Worm (Caenorhabditis elegans): ENCODE data around the gene fbxb-34.

The fbxb-34 gene

DNA sequence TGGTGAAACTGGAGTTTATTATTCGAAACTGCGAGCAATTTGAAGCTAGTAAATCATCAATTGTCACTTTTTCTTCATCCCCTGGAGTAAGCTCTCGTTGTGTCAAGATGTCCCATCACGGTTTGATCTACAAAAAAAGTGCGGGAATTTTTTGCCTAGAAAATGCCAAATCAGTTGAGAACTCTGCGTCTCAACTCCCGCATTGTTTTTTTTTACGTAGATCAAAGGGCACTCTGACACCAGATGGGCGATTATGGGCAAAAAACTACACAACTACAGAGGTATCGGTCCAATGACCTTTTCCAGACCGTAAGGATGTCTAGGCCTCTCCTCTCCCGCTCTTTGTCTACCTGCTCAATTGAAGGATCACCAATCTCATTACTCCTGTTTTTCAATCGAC lies at the start of gene fbxb-34:
Gene fbxb-34 (plus strand): TSS at position 301 of the 400 bp plus-strand sequence.
- no peak for TF ChIP-seq pha-4 (tag; optimal IDR thresholded peaks at IDR 0.05)
- no peak for TF ChIP-seq nhr-43 (tag; optimal IDR thresholded peaks at IDR 0.05; ENCODE audit: poor library complexity, severe bottlenecking)
- no peak for TF ChIP-seq fkh-2 (tag; optimal IDR thresholded peaks at IDR 0.05)
- no peak for TF ChIP-seq egl-5 (tag; optimal IDR thresholded peaks at IDR 0.05)
- no peak for TF ChIP-seq daf-12 (tag; optimal IDR thresholded peaks at IDR 0.05)
- TF ChIP-seq nhr-25 (tag; optimal IDR thresholded peaks at IDR 0.05), result no peak
- TF ChIP-seq skn-1 (tag; optimal IDR thresholded peaks at IDR 0.05), result no peak

DNA sequence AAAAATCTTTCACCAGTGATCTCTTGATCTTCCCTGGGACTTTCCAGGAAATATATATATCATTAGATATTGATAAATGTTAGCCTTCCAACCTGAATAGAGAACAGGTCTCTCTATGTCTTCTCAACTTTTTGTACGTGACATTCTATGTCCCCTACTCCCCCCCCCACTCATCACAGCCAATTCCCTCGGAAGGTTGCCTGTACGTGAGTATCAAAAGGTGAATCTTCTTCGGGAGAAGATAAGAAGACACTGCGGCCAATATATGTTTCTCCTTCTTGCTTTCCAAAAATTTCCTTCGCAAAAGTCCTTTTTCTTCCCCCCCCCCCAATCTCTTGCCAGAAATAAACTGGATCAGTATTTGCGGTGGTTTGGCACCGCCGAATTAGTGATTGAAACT lies 45.2 kb upstream of the fbxb-34 start:
- TF ChIP-seq pha-4 (tag; optimal IDR thresholded peaks at IDR 0.05) (no peak), nhr-43 (tag; optimal IDR thresholded peaks at IDR 0.05; ENCODE audit: poor library complexity, severe bottlenecking) (peak; percentile 58), elt-3 (tag; optimal IDR thresholded peaks at IDR 0.05) (peak in 1 of 3 experiments; percentile 8), nfya-1 (tag; optimal IDR thresholded peaks at IDR 0.05; ENCODE audit: insufficient read depth) (peak; percentile 6), ama-1 (optimal IDR thresholded peaks at IDR 0.05) (peak; percentile 9), nhr-23 (tag; optimal IDR thresholded peaks at IDR 0.05) (peak; percentile 60), unc-62 (GFP tag; optimal IDR thresholded peaks at IDR 0.05) (peak; percentile 5), aly-2 (tag; optimal IDR thresholded peaks at IDR 0.05) (no peak)

DNA sequence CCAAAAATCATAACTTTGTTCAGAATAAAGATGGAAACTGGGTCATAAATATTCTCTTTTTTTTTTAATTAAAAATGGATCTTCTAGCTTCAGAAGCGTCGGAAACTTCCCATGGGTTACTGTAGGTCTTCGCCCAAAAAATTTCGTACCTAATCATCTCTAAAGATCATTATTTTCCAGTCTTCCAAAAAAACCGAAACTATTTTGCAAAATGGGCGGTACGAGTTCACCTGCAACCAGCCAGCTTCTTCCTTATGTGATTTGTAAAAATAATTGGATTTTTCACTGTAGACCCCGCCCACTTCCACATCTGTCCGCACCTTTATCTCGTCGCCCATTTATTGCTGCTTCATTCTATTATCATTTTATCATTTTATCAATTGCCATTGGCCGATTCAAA lies 41.2 kb upstream of the fbxb-34 start, which contains the start of gene mlt-10:
Gene mlt-10 (plus strand): TSS at position 301 of the 400 bp plus-strand sequence.
- TF ChIP-seq nhr-237 (tag; optimal IDR thresholded peaks at IDR 0.05) (no peak), nhr-67 (tag; optimal IDR thresholded peaks at IDR 0.05) (no peak), aly-2 (tag; optimal IDR thresholded peaks at IDR 0.05) (no peak), lin-15B (tag; optimal IDR thresholded peaks at IDR 0.05) (no peak), egl-5 (tag; optimal IDR thresholded peaks at IDR 0.05) (no peak), fkh-2 (tag; optimal IDR thresholded peaks at IDR 0.05) (no peak), skn-1 (tag; optimal IDR thresholded peaks at IDR 0.05) (no peak), nhr-28 (tag; optimal IDR thresholded peaks at IDR 0.05) (no peak), ztf-11 (tag; optimal IDR thresholded peaks at IDR 0.05) (no peak), lin-39 (tag; optimal IDR thresholded peaks at IDR 0.05) (no peak), ztf-4 (tag; optimal IDR thresholded peaks at IDR 0.05) (no peak), egl-27 (tag; optimal IDR thresholded peaks at IDR 0.05) (no peak), ama-1 (optimal IDR thresholded peaks at IDR 0.05) (no peak), tbx-2 (tag; optimal IDR thresholded peaks at IDR 0.05) (no peak), ZK546.5 (tag; optimal IDR thresholded peaks at IDR 0.05) (no peak), mdl-1 (tag; optimal IDR thresholded peaks at IDR 0.05) (no peak), nfya-1 (tag; optimal IDR thresholded peaks at IDR 0.05; ENCODE audit: insufficient read depth) (no peak), unc-62 (GFP tag; optimal IDR thresholded peaks at IDR 0.05) (no peak)

DNA sequence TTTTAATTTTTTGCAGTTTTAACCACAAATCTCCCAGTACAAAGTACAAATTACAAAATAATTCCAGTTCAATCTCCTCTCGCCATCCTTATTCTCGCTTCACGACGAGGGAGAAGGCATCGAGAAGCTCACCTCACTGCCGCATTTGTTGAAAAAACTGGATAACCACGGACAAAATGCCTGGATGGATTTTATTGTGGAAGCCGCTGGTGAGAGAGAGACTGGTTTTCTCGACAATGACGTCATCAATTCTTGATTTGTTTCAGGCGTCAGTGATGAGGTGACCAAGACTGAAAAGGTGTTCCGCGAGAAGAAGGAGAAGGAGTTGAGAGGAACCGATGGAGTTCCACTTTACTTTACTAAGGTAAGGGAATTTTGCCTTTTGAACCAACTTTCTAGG lies 38.1 kb upstream of the fbxb-34 start:
- no peak for TF ChIP-seq daf-12 (tag; optimal IDR thresholded peaks at IDR 0.05)
- peak; percentile 74 for TF ChIP-seq nhr-43 (tag; optimal IDR thresholded peaks at IDR 0.05; ENCODE audit: poor library complexity, severe bottlenecking)

DNA sequence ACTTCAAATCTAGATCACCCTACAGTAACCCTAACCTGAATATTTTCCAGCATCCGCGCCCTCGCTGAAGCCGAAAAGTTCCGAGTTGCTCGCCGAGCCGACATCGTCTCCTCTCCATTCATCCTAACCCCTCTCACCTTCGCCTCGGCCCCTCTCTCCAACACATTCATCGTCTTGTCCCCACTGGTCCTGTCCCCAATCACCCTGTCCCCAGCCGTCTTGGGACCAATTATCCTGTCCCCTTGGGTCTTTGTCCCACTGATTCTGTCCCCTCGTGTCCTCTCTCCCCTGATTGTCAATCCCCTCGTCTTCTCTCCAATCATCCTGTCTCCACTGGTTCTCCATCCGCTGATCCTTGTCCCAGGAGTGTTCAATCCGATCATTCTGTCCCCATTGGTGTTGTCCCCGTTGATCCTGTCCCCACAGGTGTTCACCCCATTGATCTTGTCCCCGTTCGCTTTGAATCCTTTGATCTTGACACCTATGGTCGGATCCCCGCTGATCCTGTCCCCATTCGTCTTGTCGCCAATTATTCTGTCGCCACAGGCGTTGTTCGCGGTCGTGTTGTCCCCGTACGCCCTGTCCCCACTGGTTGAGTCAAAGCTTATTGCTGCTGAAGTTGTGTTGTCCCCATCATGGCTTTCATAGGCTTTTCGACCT lies 36.3 kb upstream of the fbxb-34 start, which contains the start of gene lips-7:
Gene lips-7 (plus strand): TSS at position 610 of the 660 bp plus-strand sequence.
- TF ChIP-seq lsy-12 (tag; optimal IDR thresholded peaks at IDR 0.05) (peak; percentile 40), nhr-77 (tag; optimal IDR thresholded peaks at IDR 0.05) (no peak)

DNA sequence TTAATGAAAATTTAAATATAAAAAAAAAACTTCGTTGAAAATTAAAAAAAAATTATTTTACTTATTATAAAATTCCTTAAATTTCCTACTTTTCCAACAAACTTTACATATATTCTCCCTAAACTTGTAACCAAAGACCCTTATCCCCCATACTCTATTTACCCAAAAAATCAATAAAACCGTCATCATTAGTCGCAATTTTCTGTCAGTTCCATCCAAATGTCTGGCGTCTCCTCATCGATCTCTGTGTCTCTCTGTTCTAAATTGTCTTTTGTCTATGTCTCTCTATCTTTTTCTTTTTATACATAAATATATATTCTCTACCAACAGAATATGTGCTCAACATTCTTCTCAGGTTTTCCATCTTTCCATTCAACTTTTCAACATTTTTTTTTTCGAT lies 32.3 kb upstream of the fbxb-34 start:
- TF ChIP-seq ceh-28 (tag; optimal IDR thresholded peaks at IDR 0.05) (peak; percentile 67), pha-4 (tag; optimal IDR thresholded peaks at IDR 0.05) (peak; percentile 44), nhr-23 (tag; optimal IDR thresholded peaks at IDR 0.05) (no peak), hmg-11 (tag; optimal IDR thresholded peaks at IDR 0.05) (peak; percentile 30)

DNA sequence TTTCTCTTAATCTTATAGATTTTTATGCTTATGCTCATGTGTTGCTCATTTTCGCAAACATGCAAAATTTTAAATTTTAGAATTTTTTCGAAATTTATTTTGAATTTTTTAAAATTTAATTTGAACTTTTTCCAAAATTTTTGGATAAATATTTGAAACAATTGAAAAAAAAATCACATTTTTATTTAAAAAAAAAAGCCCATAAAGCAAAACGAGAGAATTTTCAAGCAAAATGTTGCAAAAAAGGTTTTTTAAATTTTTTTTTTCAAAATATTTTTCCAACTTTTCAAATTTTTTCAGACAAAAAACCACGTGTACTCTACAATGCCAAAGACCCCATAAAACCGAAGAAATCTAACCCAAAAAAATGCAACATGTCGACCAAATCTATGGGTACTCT lies 31.4 kb upstream of the fbxb-34 start, which contains the start of the genes C09E8.1 and C09E8.6:
Gene C09E8.1 (plus strand): TSS at position 301 of the 400 bp plus-strand sequence.
Gene C09E8.6 (plus strand): TSS at position 313 of the 400 bp plus-strand sequence.
- TF ChIP-seq snpc-4 (tag; optimal IDR thresholded peaks at IDR 0.05) (no peak), unc-39 (tag; optimal IDR thresholded peaks at IDR 0.05) (no peak), egl-27 (tag; optimal IDR thresholded peaks at IDR 0.05) (no peak), elt-1 (tag; optimal IDR thresholded peaks at IDR 0.05) (no peak), skn-1 (tag; optimal IDR thresholded peaks at IDR 0.05) (no peak), sea-2 (GFP tag; optimal IDR thresholded peaks at IDR 0.05) (no peak), nhr-67 (tag; optimal IDR thresholded peaks at IDR 0.05) (no peak), ceh-82 (tag; optimal IDR thresholded peaks at IDR 0.05) (no peak), mdl-1 (tag; optimal IDR thresholded peaks at IDR 0.05) (no peak)
